Worm (Caenorhabditis elegans): ENCODE data around the gene lig-1.
A peak's percentile ranks its signal among the peaks of the same experiment; 100 is the strongest.

lig-1 gene

DNA sequence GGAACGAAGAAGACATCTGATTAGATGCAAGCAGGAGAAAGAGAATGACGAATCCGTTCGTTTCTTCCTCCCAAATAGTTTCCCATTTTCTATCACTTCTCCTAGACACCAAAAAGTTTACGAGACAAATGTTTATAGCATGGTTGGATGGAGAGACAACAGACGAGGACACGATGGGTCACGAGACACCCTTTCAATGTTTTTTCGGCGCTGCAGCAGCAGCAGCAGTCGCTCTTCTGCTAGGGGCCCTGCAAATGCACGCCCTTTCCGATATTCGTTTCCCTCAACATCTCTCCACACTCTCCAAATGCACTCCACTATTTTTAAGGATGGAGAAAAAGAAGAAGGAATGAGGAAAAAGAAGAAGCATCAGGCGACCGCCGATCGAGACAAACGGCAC lies 44.4 kb downstream of the lig-1 start (continued):
- peak; percentile 81 for TF ChIP-seq mep-1 (tag; optimal IDR thresholded peaks at IDR 0.05)
- TF ChIP-seq nhr-76 (tag; optimal IDR thresholded peaks at IDR 0.05), result peak; percentile 25
- peak; percentile 87 for TF ChIP-seq ceh-20 (GFP tag; IDR thresholded peaks at IDR 0.05)
- TF ChIP-seq mes-2 (tag; optimal IDR thresholded peaks at IDR 0.05; ENCODE audit: poor library complexity, severe bottlenecking), result peak; percentile 51
- TF ChIP-seq gei-8 (GFP tag; optimal IDR thresholded peaks at IDR 0.05), result peak; percentile 98
- no peak for TF ChIP-seq lin-15B (tag; optimal IDR thresholded peaks at IDR 0.05)

DNA sequence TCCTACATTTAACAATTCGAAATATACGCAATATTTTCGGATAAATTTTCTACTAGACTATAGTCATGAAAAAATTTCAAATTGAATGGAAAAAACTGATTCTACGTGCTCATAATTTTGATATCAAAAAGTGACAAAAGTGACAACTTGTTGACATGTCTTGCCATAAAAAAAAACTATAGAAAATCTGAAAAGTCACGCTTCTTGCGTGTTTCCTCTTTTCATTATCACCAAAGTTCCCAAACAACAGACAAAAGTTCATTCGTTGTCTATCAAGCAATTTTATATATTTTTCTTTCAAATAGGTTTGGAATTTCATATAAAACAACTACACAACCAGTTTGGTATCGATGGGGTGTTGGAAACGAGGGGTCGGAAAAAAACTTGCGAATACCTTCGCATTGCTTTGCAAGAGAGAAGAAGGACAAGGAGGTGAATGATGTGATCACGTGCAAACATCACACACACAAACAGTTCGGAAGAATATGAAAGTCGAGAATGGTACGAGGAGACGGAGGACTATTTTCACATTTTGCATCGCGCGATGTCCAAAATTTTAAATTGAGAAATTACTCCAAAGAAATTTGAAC lies 45.2 kb downstream of the lig-1 start:
- TF ChIP-seq jun-1 (tag; optimal IDR thresholded peaks at IDR 0.05), result no peak
- TF ChIP-seq php-3 (GFP tag; IDR thresholded peaks at IDR 0.05), result 0 out of 2 replicates have a peak, but pooled peaks have one; percentile 39
- TF ChIP-seq lin-38 (GFP tag; IDR thresholded peaks at IDR 0.05), result no peak
- peak; percentile 32 for TF ChIP-seq mxl-3 (GFP tag; optimal IDR thresholded peaks at IDR 0.05)
- peak; percentile 80 for TF ChIP-seq aha-1 (tag)
- no peak for TF ChIP-seq zip-11 (GFP tag; IDR thresholded peaks at IDR 0.05)
- no peak for TF ChIP-seq mes-2 (tag; optimal IDR thresholded peaks at IDR 0.05; ENCODE audit: poor library complexity, severe bottlenecking)
- TF ChIP-seq unc-62 (GFP tag; optimal IDR thresholded peaks at IDR 0.05 in 1 of 2), result peak in 1 of 2 experiments; percentile 71
- TF ChIP-seq unc-62 (tag; optimal IDR thresholded peaks at IDR 0.05), result no peak
- no peak for TF ChIP-seq F26F4.8 (GFP tag; conservative IDR thresholded peaks at IDR 0.05)
- no peak for TF ChIP-seq nhr-42 (GFP tag; IDR thresholded peaks at IDR 0.05)
- peak; percentile 9 for TF ChIP-seq dve-1 (tag; optimal IDR thresholded peaks at IDR 0.05; ENCODE audit: insufficient read depth)
- peak; percentile 84 for TF ChIP-seq dmd-6 (GFP tag; IDR thresholded peaks at IDR 0.05)
- TF ChIP-seq lir-3 (tag; optimal IDR thresholded peaks at IDR 0.05), result no peak
- TF ChIP-seq hlh-30 (tag; optimal IDR thresholded peaks at IDR 0.05; ENCODE audit: insufficient read depth), result peak; percentile 73
- no peak for TF ChIP-seq daf-16 (GFP tag; optimal IDR thresholded peaks at IDR 0.05)
- TF ChIP-seq daf-16 (tag; optimal IDR thresholded peaks at IDR 0.05), result peak; percentile 77

DNA sequence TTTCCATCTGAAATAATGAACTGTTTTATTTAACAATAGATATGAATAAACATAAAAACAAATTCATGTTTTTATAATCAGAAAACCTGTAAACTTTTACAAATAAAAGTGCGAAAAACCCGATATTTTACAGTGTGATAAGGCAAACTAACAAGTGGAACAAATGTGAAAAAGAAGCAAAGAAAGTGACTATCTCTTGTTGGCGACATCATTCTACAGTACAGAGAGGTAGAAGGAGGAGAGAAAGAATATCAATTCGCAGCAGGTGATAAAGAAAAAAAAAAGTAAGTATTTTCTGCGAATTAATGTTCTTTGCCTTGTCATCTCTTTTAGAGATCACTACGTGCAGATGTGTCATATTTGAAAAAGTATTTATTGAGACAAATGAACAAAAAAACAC lies 45.9 kb downstream of the lig-1 start:
- TF ChIP-seq mes-2 (tag; optimal IDR thresholded peaks at IDR 0.05; ENCODE audit: poor library complexity, severe bottlenecking) (no peak), mdl-1 (tag; optimal IDR thresholded peaks at IDR 0.05) (peak in 1 of 2 experiments; percentile 43), nhr-41 (GFP tag; IDR thresholded peaks at IDR 0.05) (no peak), nhr-28 (tag; optimal IDR thresholded peaks at IDR 0.05) (peak; percentile 91), mxl-3 (GFP tag; optimal IDR thresholded peaks at IDR 0.05) (peak; percentile 23), dpl-1 (GFP tag; optimal IDR thresholded peaks at IDR 0.05) (peak; percentile 4), dmd-6 (GFP tag; IDR thresholded peaks at IDR 0.05) (peak; percentile 74), aha-1 (tag) (peak; percentile 99), php-3 (GFP tag; IDR thresholded peaks at IDR 0.05) (peak; percentile 60; the same call in 1 of the 2 replicates), unc-62 (GFP tag; optimal IDR thresholded peaks at IDR 0.05 in 1 of 2) (peak in 1 of 2 experiments; percentile 2), unc-62 (tag; optimal IDR thresholded peaks at IDR 0.05) (no peak), rbr-2 (tag; optimal IDR thresholded peaks at IDR 0.05) (no peak), cey-2 (tag; optimal IDR thresholded peaks at IDR 0.05; ENCODE audit: borderline replicate concordance, insufficient read depth) (peak; percentile 26), hlh-11 (tag; optimal IDR thresholded peaks at IDR 0.05) (peak; percentile 67), sdz-12 (GFP tag; optimal IDR thresholded peaks at IDR 0.05) (no peak), lin-15B (tag; optimal IDR thresholded peaks at IDR 0.05) (no peak), ceh-82 (tag; optimal IDR thresholded peaks at IDR 0.05) (no peak), dve-1 (tag; optimal IDR thresholded peaks at IDR 0.05; ENCODE audit: insufficient read depth) (peak; percentile 55), fos-1 (tag; optimal IDR thresholded peaks at IDR 0.05) (no peak), daf-16 (GFP tag; optimal IDR thresholded peaks at IDR 0.05) (no peak), daf-16 (tag; optimal IDR thresholded peaks at IDR 0.05) (peak; percentile 63), nhr-77 (tag; optimal IDR thresholded peaks at IDR 0.05) (peak; percentile 69), madf-9 (GFP tag; conservative IDR thresholded peaks at IDR 0.05) (no peak), nhr-48 (tag; optimal IDR thresholded peaks at IDR 0.05) (peak; percentile 36), zip-11 (GFP tag; IDR thresholded peaks at IDR 0.05) (no peak), unc-39 (tag; optimal IDR thresholded peaks at IDR 0.05) (no peak), nhr-11 (tag; optimal IDR thresholded peaks at IDR 0.05) (no peak), lsy-2 (tag; optimal IDR thresholded peaks at IDR 0.05) (peak in 1 of 2 experiments; percentile 43), hlh-30 (tag; optimal IDR thresholded peaks at IDR 0.05; ENCODE audit: insufficient read depth) (peak; percentile 23), hif-1 (tag; optimal IDR thresholded peaks at IDR 0.05) (peak in 1 of 2 experiments; percentile 33), lin-1 (GFP tag; IDR thresholded peaks at IDR 0.05) (no peak), nhr-237 (tag; optimal IDR thresholded peaks at IDR 0.05) (no peak), ceh-28 (tag; optimal IDR thresholded peaks at IDR 0.05) (no peak), pqm-1 (tag; optimal IDR thresholded peaks at IDR 0.05) (peak; percentile 94)
